Fruit fly (Drosophila melanogaster) whole organism: ENCODE measurements around the gene CG11470.

Experiments
- CG8478 ChIP-seq: fragments of >200 bp; optimal IDR thresholded peaks from 2 replicates; lab custom pipeline; 2018; ENCODE audit warnings: inconsistent platforms
- EcR ChIP-seq, 2 experiments: fragments of >200 bp; optimal IDR thresholded peaks; 2 replicates each; lab custom pipeline; 2017; ENCODE audit warnings: missing biosample characterization in 2 of 2, missing genetic modification characterization in 2 of 2, missing genetic modification reagents in 2 of 2
- pan ChIP-seq: fragments of >200 bp; optimal IDR thresholded peaks from 2 replicates; lab custom pipeline; 2017
- usp ChIP-seq: fragments of >200 bp; optimal IDR thresholded peaks from 2 replicates; lab custom pipeline; 2017; ENCODE audit warnings: missing biosample characterization, missing genetic modification characterization, mixed read lengths

- TF ChIP-seq pan (lab: Kevin White, UChicago), result no peak
- TF ChIP-seq CG8478 (lab: Kevin White, UChicago), result no peak
- no peak for TF ChIP-seq usp (GFP tag; lab: Kevin White, UChicago)
- TF ChIP-seq EcR (GFP tag; optimal IDR thresholded peaks at IDR 0.05; lab: Kevin White, UChicago), result no peak
Measured at dm6 chr3R:29547983-29548382, 41.6 kb downstream of the CG11470 start.
